Worm (Caenorhabditis elegans) whole organism, L3 larva: ENCODE measurements around the gene T24D5.1.
A peak's percentile ranks its signal among the peaks of the same experiment; 100 is the strongest.
"Not testable (repeated sequence)": the region's sequence is repeated elsewhere in the genome, so short reads cannot be mapped to it uniquely, and the experiment has no call there.

Experiments used
- ZK546.5 ChIP-seq: sonication (generic microtip); optimal IDR thresholded peaks from 2 replicates; lab custom pipeline; 2017; ENCODE audit warnings: missing biosample characterization, missing genetic modification characterization
- ceh-16 ChIP-seq: sonication (generic microtip); optimal IDR thresholded peaks from 2 replicates; lab custom pipeline; 2017; ENCODE audit warnings: missing biosample characterization, missing genetic modification characterization
- ceh-28 ChIP-seq: fragments of 150-350 bp; optimal IDR thresholded peaks from 2 replicates; lab custom pipeline; 2014; ENCODE audit warnings: missing biosample characterization, missing genetic modification reagents, missing genetic modification characterization
- ceh-9 ChIP-seq: sonication (generic microtip); optimal IDR thresholded peaks from 2 replicates; lab custom pipeline; 2018; ENCODE audit warnings: missing biosample characterization, missing genetic modification characterization
- egl-27 ChIP-seq: sonication (generic microtip); optimal IDR thresholded peaks from 4 replicates; lab custom pipeline; 2017; ENCODE audit warnings: missing biosample characterization, missing genetic modification reagents, missing genetic modification characterization
- egl-5 ChIP-seq: fragments of 150-350 bp; optimal IDR thresholded peaks from 2 replicates; lab custom pipeline; 2017; ENCODE audit warnings: missing biosample characterization, missing genetic modification reagents, missing genetic modification characterization, inconsistent platforms
- elt-1 ChIP-seq: fragments of 150-350 bp; optimal IDR thresholded peaks from 2 replicates; lab custom pipeline; 2014; ENCODE audit warnings: missing biosample characterization, missing genetic modification characterization
- elt-2 ChIP-seq: sonication (generic microtip); optimal IDR thresholded peaks from 2 replicates; lab custom pipeline; 2016; ENCODE audit warnings: missing genetic modification reagents, mild to moderate bottlenecking, missing genetic modification characterization, missing compliant biosample characterization
- elt-3 ChIP-seq, 3 experiments: fragments of 150-350 bp in 1 of 3; sonication (generic microtip) in 2 of 3; optimal IDR thresholded peaks; 2 replicates in 2 of 3; 4 replicates in 1 of 3; lab custom pipeline; 2014 to 2017; ENCODE audit warnings: missing biosample characterization in 3 of 3, missing genetic modification characterization in 3 of 3
- fkh-2 ChIP-seq: fragments of 150-350 bp; optimal IDR thresholded peaks from 2 replicates; lab custom pipeline; 2014; ENCODE audit warnings: missing biosample characterization, missing genetic modification reagents, missing genetic modification characterization
- fos-1 ChIP-seq: fragments of 150-350 bp; optimal IDR thresholded peaks from 2 replicates; lab custom pipeline; 2014; ENCODE audit warnings: missing biosample characterization, missing genetic modification characterization
- jun-1 ChIP-seq: fragments of 150-350 bp; optimal IDR thresholded peaks from 2 replicates; lab custom pipeline; 2014; ENCODE audit warnings: missing biosample characterization, missing genetic modification reagents, missing genetic modification characterization
- mdl-1 ChIP-seq: fragments of 150-350 bp; optimal IDR thresholded peaks from 2 replicates; lab custom pipeline; 2014; ENCODE audit warnings: missing biosample characterization, missing genetic modification characterization
- mml-1 ChIP-seq: fragments of 150-350 bp; sonication (generic microtip); optimal IDR thresholded peaks from 3 replicates; lab custom pipeline; 2014; ENCODE audit warnings: missing biosample characterization, missing genetic modification characterization
- nfya-1 ChIP-seq: sonication (generic microtip); optimal IDR thresholded peaks from 2 replicates; lab custom pipeline; 2017; ENCODE audit warnings: missing genetic modification characterization, mild to moderate bottlenecking, missing compliant biosample characterization, antibody characterized with exemption, moderate library complexity; ENCODE audit not compliant: insufficient read depth
- nhr-11 ChIP-seq: fragments of 150-350 bp; optimal IDR thresholded peaks from 2 replicates; lab custom pipeline; 2014; ENCODE audit warnings: missing biosample characterization, missing genetic modification characterization
- nhr-12 ChIP-seq: fragments of 150-350 bp; optimal IDR thresholded peaks from 2 replicates; lab custom pipeline; 2014; ENCODE audit warnings: missing biosample characterization, missing genetic modification characterization
- nhr-23 ChIP-seq: fragments of 150-350 bp; optimal IDR thresholded peaks from 2 replicates; lab custom pipeline; 2014; ENCODE audit warnings: missing biosample characterization, missing genetic modification reagents, missing genetic modification characterization
- nhr-237 ChIP-seq: fragments of 150-350 bp; optimal IDR thresholded peaks from 2 replicates; lab custom pipeline; 2014; ENCODE audit warnings: missing biosample characterization, missing genetic modification characterization
- nhr-25 ChIP-seq: sonication (generic microtip); optimal IDR thresholded peaks from 2 replicates; lab custom pipeline; 2017; ENCODE audit warnings: missing biosample characterization, missing genetic modification characterization
- nhr-28 ChIP-seq: fragments of 150-350 bp; optimal IDR thresholded peaks from 2 replicates; lab custom pipeline; 2014; ENCODE audit warnings: missing biosample characterization, missing genetic modification characterization
- nhr-43 ChIP-seq: sonication (generic microtip); optimal IDR thresholded peaks from 2 replicates; lab custom pipeline; 2016; ENCODE audit warnings: mild to moderate bottlenecking, missing genetic modification characterization, missing compliant biosample characterization; ENCODE audit not compliant: poor library complexity, severe bottlenecking
- nhr-67 ChIP-seq: fragments of 150-350 bp; optimal IDR thresholded peaks from 2 replicates; lab custom pipeline; 2014; ENCODE audit warnings: missing biosample characterization, missing genetic modification characterization
- nhr-76 ChIP-seq: fragments of 150-350 bp; sonication (generic microtip); optimal IDR thresholded peaks from 5 replicates; lab custom pipeline; 2014; ENCODE audit warnings: missing biosample characterization, missing genetic modification characterization
- pqm-1 ChIP-seq: fragments of 150-350 bp; optimal IDR thresholded peaks from 2 replicates; lab custom pipeline; 2017; ENCODE audit warnings: missing biosample characterization, missing genetic modification characterization, inconsistent platforms
- sea-2 ChIP-seq: fragments of 150-350 bp; sonication (generic microtip); optimal IDR thresholded peaks from 4 replicates; lab custom pipeline; 2014; ENCODE audit warnings: missing biosample characterization, missing genetic modification reagents, missing genetic modification characterization
- skn-1 ChIP-seq: fragments of 150-350 bp; optimal IDR thresholded peaks from 2 replicates; lab custom pipeline; 2014; ENCODE audit warnings: missing biosample characterization, missing genetic modification characterization
- snpc-4 ChIP-seq: fragments of 150-350 bp; optimal IDR thresholded peaks from 2 replicates; lab custom pipeline; 2014; ENCODE audit warnings: missing biosample characterization, missing genetic modification characterization
- unc-62 ChIP-seq: fragments of 150-350 bp; sonication (generic microtip); optimal IDR thresholded peaks from 4 replicates; lab custom pipeline; 2014; ENCODE audit warnings: missing biosample characterization, missing genetic modification reagents, missing genetic modification characterization
- zag-1 ChIP-seq: fragments of 150-350 bp; optimal IDR thresholded peaks from 2 replicates; lab custom pipeline; 2014; ENCODE audit warnings: missing biosample characterization, missing genetic modification characterization
- ztf-11 ChIP-seq: fragments of 150-350 bp; optimal IDR thresholded peaks from 2 replicates; lab custom pipeline; 2014; ENCODE audit warnings: missing biosample characterization, missing genetic modification characterization

The T24D5.1 gene

DNA sequence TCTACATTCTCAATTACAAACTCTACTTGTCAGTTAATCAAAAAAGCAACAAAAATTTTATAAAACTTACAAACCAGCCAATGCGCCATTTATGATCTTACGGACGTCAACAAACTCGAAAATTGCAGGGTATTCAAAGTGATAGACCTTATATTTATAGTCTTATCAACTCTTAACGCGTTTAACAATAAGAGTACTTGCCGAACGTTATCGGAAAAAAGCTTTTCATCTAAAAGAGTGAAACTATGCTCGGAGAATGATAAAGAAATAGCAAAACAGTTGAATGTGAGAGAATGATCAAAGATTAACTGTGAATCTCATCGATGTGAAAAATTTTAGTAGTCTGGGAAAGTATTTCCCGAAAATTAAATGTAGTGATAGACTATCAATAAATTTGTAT, 21.4 kb downstream of the T24D5.1 start:
- TF ChIP-seq snpc-4 (tag; lab: Kevin White, UChicago): no peak
- no peak for TF ChIP-seq nhr-43 (tag; lab: Kevin White, UChicago)
- peak; percentile 73 for TF ChIP-seq elt-2
- TF ChIP-seq pqm-1 (tag; lab: Kevin White, UChicago): peak; percentile 45
- no peak for TF ChIP-seq egl-27

DNA sequence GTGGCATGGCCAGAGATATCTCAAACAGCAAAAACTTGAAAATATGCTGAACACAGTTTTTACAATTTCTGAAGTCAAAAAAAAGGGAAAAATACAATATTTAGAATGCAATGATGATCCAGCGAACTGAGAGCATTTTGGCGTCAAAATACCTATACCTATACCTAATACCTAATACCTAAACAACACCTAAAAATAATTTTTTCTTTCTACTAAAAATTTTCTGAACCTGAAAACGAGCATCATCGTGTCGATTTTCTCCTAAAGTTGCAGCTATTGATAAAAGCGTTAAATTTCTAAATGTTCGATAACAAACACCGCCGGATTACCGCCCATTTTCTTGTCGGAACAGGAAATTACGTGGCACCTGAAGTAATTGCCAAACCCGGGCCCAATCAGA, 22.3 kb downstream of the T24D5.1 start, which contains the start of gene T24D5.4:
Gene T24D5.4 (plus strand): TSS at position 301 of the 400 bp plus-strand sequence.
- TF ChIP-seq elt-2 (no peak), nhr-28 (no peak), nhr-12 (tag; lab: Kevin White, UChicago) (no peak), nfya-1 (tag; lab: Kevin White, UChicago) (no peak), mdl-1 (tag; lab: Kevin White, UChicago) (no peak), elt-3 (tag; optimal IDR thresholded peaks at IDR 0.05; lab: Kevin White, UChicago) (no peak), fos-1 (tag; lab: Kevin White, UChicago) (no peak), jun-1 (tag; lab: Kevin White, UChicago) (no peak), ceh-9 (tag; lab: Kevin White, UChicago) (no peak), pqm-1 (tag; lab: Kevin White, UChicago) (no peak), nhr-11 (no peak), nhr-67 (no peak), ceh-28 (tag; lab: Kevin White, UChicago) (no peak), egl-27 (no peak), ztf-11 (tag; lab: Kevin White, UChicago) (no peak), nhr-25 (tag; lab: Kevin White, UChicago) (no peak)

DNA sequence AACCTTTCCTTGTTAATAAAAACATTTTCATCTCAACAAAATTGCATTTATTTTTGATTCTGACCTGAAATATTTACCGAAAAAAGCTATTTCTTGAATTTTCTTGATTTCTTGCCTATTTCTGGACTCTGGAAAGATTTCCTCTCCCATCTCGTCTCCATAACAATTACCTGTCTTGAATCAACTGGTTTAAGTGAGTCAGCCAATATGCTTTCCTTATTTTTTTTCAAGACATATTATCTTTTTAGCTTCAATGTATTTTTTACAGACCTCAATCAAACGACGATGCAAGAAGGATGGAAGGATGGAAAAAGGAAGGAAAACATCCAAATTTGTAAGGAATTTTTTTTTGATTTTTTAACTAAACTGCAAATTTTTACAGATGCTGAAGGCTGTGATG, 28.0 kb downstream of the T24D5.1 start:
- TF ChIP-seq mml-1 (tag; lab: Kevin White, UChicago) (no peak), ztf-11 (tag; lab: Kevin White, UChicago) (no peak), nhr-11 (no peak), ceh-16 (no peak), elt-1 (tag; lab: Kevin White, UChicago) (no peak), nfya-1 (tag; lab: Kevin White, UChicago) (no peak), sea-2 (GFP tag; lab: Kevin White, UChicago) (no peak), egl-5 (tag; lab: Kevin White, UChicago) (no peak), fkh-2 (tag; lab: Kevin White, UChicago) (no peak), nhr-76 (tag; lab: Kevin White, UChicago) (no peak), ceh-9 (tag; lab: Kevin White, UChicago) (no peak), elt-3 (tag; optimal IDR thresholded peaks at IDR 0.05; lab: Kevin White, UChicago) (no peak), jun-1 (tag; lab: Kevin White, UChicago) (no peak), ZK546.5 (no peak)

DNA sequence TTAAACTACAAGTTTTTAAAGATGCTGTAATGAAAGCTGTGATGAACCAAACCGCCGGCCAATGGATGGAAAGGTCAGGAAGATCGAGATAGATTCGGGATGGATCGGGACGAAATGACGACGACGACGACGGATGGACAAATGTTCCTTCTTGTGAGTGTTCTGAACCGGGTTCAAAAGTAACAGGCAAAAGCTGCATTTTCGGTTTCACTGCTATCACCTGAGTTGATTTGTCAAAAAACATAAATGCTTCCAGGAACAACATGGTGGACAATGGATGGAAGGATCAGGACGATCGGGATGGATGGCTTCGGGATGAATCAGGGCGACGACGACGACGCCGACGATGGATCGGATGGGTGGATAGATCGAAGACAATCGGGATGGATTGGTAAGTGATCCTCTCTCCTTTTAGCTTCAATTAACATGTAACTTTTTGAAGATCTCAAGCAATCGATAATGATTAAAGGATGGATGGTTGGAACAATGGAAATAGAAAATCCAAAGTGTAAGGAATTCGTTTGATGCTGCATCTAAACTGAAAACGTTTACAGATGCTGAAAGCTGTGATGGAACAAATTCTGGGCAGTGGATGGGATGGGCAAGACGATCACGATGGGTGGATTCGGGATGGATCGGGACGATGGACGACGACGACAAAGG, 28.9 kb downstream of the T24D5.1 start, which contains the start of the genes T24D5.6 and R09A8.9:
Gene T24D5.6 (plus strand): TSS at position 301 of the 663 bp plus-strand sequence.
Gene R09A8.9 (plus strand): TSS at position 613 of the 663 bp plus-strand sequence.
- no peak for TF ChIP-seq unc-62 (GFP tag; lab: Kevin White, UChicago)
- no peak for TF ChIP-seq sea-2 (GFP tag; lab: Kevin White, UChicago)
- no peak for TF ChIP-seq nhr-12 (tag; lab: Kevin White, UChicago)
- no peak for TF ChIP-seq fos-1 (tag; lab: Kevin White, UChicago)
- TF ChIP-seq nhr-23 (tag; lab: Kevin White, UChicago): no peak
- no peak for TF ChIP-seq nhr-237
- TF ChIP-seq nhr-11: no peak
- TF ChIP-seq pqm-1 (tag; lab: Kevin White, UChicago): no peak
- TF ChIP-seq ceh-9 (tag; lab: Kevin White, UChicago): no peak
- no peak for TF ChIP-seq skn-1 (tag; lab: Kevin White, UChicago)
- no peak for TF ChIP-seq ztf-11 (tag; lab: Kevin White, UChicago)
- TF ChIP-seq ZK546.5: no peak

DNA sequence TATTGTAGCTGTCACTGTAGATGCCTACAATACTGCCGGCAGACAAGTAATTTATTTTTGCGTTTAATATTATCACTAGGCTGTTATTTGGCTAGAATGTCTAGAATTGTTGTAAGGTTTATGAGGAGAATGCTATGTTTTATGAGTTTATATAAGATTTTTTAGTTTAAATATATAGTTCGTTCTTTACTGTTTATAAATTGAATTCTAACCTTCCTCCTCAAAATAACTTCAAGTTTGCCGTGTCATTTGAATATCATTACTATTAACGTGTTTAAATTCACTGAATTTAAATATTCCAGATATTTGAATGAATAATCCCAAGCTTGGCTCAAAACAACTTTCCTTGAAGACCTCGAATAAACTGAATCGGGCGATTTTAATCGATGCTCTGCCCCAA, 38.9 kb downstream of the T24D5.1 start, which contains the start of gene R09A8.1:
Gene R09A8.1 (plus strand): TSS at position 301 of the 400 bp plus-strand sequence.
- TF ChIP-seq nhr-67; zag-1 (tag; lab: Kevin White, UChicago); nhr-237: not testable (repeated sequence)
